Fruit fly (Drosophila melanogaster): Measurements from ENCODE around the gene APC7.

APC7 gene

dm6 chrX:6624006-6624745, 27.3 kb downstream of the APC7 start (continued):
- TF ChIP-seq Dfd (GFP tag; optimal IDR thresholded peaks at IDR 0.05) (no peak), CG13123 (GFP tag; optimal IDR thresholded peaks at IDR 0.05) (no peak), CG31224 (GFP tag; IDR thresholded peaks at IDR 0.05) (no peak), cwo (GFP tag; optimal IDR thresholded peaks at IDR 0.05) (no peak), eyg (GFP tag; optimal IDR thresholded peaks at IDR 0.05) (no peak), pan (optimal IDR thresholded peaks at IDR 0.05) (no peak), pan (GFP tag; optimal IDR thresholded peaks at IDR 0.05 in 1 of 2, IDR thresholded peaks at IDR 0.05 in 1 of 2) (peak in 1 of 2 experiments; percentile 38), Six4 (GFP tag; optimal IDR thresholded peaks at IDR 0.05) (peak; percentile 13), CG3847 (GFP tag; IDR thresholded peaks at IDR 0.05) (no peak), esg (GFP tag; conservative IDR thresholded peaks at IDR 0.05) (peak; percentile 34; the same call in 1 of the 2 replicates), luna (GFP tag; optimal IDR thresholded peaks at IDR 0.05) (no peak), NC2β (GFP tag; optimal IDR thresholded peaks at IDR 0.05) (no peak), CG31365 (tag; optimal IDR thresholded peaks at IDR 0.05) (no peak), scrt (GFP tag; optimal IDR thresholded peaks at IDR 0.05) (no peak), chn (GFP tag; optimal IDR thresholded peaks at IDR 0.05) (no peak), CG12236 (GFP tag; optimal IDR thresholded peaks at IDR 0.05) (no peak), Pdp1 (GFP tag; optimal IDR thresholded peaks at IDR 0.05) (no peak), Drgx (GFP tag; IDR thresholded peaks at IDR 0.05) (peak; percentile 46; the same call in 1 of the 2 replicates), tin (GFP tag; optimal IDR thresholded peaks at IDR 0.05) (no peak), sqz (GFP tag; optimal IDR thresholded peaks at IDR 0.05) (peak; percentile 69), fd3F (GFP tag; optimal IDR thresholded peaks at IDR 0.05) (no peak), CG17359 (tag; optimal IDR thresholded peaks at IDR 0.05) (no peak), h (optimal IDR thresholded peaks at IDR 0.05) (no peak), CG15479 (GFP tag; optimal IDR thresholded peaks at IDR 0.05) (no peak), CG33557 (GFP tag; optimal IDR thresholded peaks at IDR 0.05) (peak; percentile 29), MTF-1 (GFP tag; optimal IDR thresholded peaks at IDR 0.05; ENCODE audit: borderline replicate concordance) (no peak), BEAF-32 (GFP tag; optimal IDR thresholded peaks at IDR 0.05) (no peak), cg (GFP tag; optimal IDR thresholded peaks at IDR 0.05) (peak; percentile 32), lbe (GFP tag; optimal IDR thresholded peaks at IDR 0.05) (peak; percentile 57), CG9797 (GFP tag; optimal IDR thresholded peaks at IDR 0.05) (no peak), CG8944 (GFP tag; optimal IDR thresholded peaks at IDR 0.05) (no peak), CG6854 (GFP tag; optimal IDR thresholded peaks at IDR 0.05) (no peak), bsh (GFP tag; optimal IDR thresholded peaks at IDR 0.05) (peak; percentile 43 to 68), CG4854 (GFP tag; optimal IDR thresholded peaks at IDR 0.05) (no peak), CG11723 (GFP tag; optimal IDR thresholded peaks at IDR 0.05) (no peak), slp2 (GFP tag; optimal IDR thresholded peaks at IDR 0.05) (no peak), B-H1 (GFP tag; IDR thresholded peaks at IDR 0.05) (no peak), dati (GFP tag; IDR thresholded peaks at IDR 0.05) (no peak), fd102C (GFP tag; optimal IDR thresholded peaks at IDR 0.05) (no peak), CG17829 (tag; optimal IDR thresholded peaks at IDR 0.05) (peak; percentile 0), CG3281 (GFP tag; optimal IDR thresholded peaks at IDR 0.05) (no peak), CG12155 (GFP tag; optimal IDR thresholded peaks at IDR 0.05) (no peak), CG33213 (GFP tag; optimal IDR thresholded peaks at IDR 0.05) (no peak), CG17385 (GFP tag; optimal IDR thresholded peaks at IDR 0.05) (peak; percentile 7), CG4360 (GFP tag; IDR thresholded peaks at IDR 0.05) (no peak), exex (tag; optimal IDR thresholded peaks at IDR 0.05) (no peak), CkIIα-i1 (GFP tag; IDR thresholded peaks at IDR 0.05) (no peak), Med (GFP tag) (peak; percentile 51), Vsx1 (GFP tag; optimal IDR thresholded peaks at IDR 0.05) (no peak), kah (GFP tag; optimal IDR thresholded peaks at IDR 0.05) (no peak)

Data from whole organism, embryonic.